Worm (Caenorhabditis elegans) whole organism, young adult: Measurements from ENCODE around the gene mca-1.

Source experiments
- B0019.2 ChIP-seq: fragments of 200-800 bp; sonication (Bioruptor generic); conservative IDR thresholded peaks from 2 replicates; pipeline ENCODE4 v1.3.6; 2022; ENCODE audit warnings: missing genetic modification reagents, missing genetic modification characterization, missing compliant biosample characterization
- B0261.1 ChIP-seq: sonication (generic microtip); optimal IDR thresholded peaks from 2 replicates; lab custom pipeline; 2016; ENCODE audit warnings: mild to moderate bottlenecking, missing genetic modification characterization, moderate library complexity, missing compliant biosample characterization
- C17E4.6 ChIP-seq: fragments of 200-800 bp; sonication (Bioruptor generic); IDR thresholded peaks from 2 replicates; pipeline ENCODE4 v1.3.6; 2022; ENCODE audit warnings: missing genetic modification reagents, missing genetic modification characterization, missing compliant biosample characterization
- F33H1.4 ChIP-seq: fragments of 200-800 bp; sonication (Bioruptor generic); IDR thresholded peaks from 2 replicates; pipeline ENCODE4 v1.3.6; 2022; ENCODE audit warnings: missing genetic modification reagents, missing genetic modification characterization, missing compliant biosample characterization
- F49E8.2 ChIP-seq: sonication (generic microtip); optimal IDR thresholded peaks from 3 replicates; lab custom pipeline; 2017; ENCODE audit warnings: missing genetic modification characterization, mild to moderate bottlenecking, missing compliant biosample characterization, antibody characterized with exemption, moderate library complexity; ENCODE audit not compliant: insufficient read depth
- F52B5.7 ChIP-seq: sonication (generic microtip); optimal IDR thresholded peaks from 2 replicates; lab custom pipeline; 2016; ENCODE audit warnings: mild to moderate bottlenecking, missing genetic modification characterization, missing compliant biosample characterization
- K12H6.12 ChIP-seq: fragments of 200-800 bp; sonication (Bioruptor generic); optimal IDR thresholded peaks from 2 replicates; lab custom pipeline; 2018; ENCODE audit warnings: mild to moderate bottlenecking, missing genetic modification characterization, missing compliant biosample characterization
- Y67H2A.10 ChIP-seq: fragments of 200-800 bp; sonication (Bioruptor generic); conservative IDR thresholded peaks from 2 replicates; pipeline ENCODE4 v1.3.6; 2022; ENCODE audit warnings: missing genetic modification reagents, missing genetic modification characterization, missing compliant biosample characterization
- Y79H2A.3 ChIP-seq: fragments of 200-800 bp; sonication (Bioruptor generic); conservative IDR thresholded peaks from 2 replicates; pipeline ENCODE4 v1.3.6; 2022; ENCODE audit warnings: missing genetic modification reagents, missing genetic modification characterization, missing compliant biosample characterization
- ama-1 ChIP-seq, 3 experiments: fragments of 150-350 bp in 1 of 3; sonication (generic microtip) in 2 of 3; optimal IDR thresholded peaks; 2 replicates each; lab custom pipeline; 2014 to 2018; ENCODE audit warnings: missing biosample characterization in 2 of 3, missing genetic modification characterization in 2 of 3, missing genetic modification reagents in 2 of 3
- attf-5 ChIP-seq: fragments of 200-800 bp; sonication (Bioruptor generic); optimal IDR thresholded peaks from 2 replicates; lab custom pipeline; 2018; ENCODE audit warnings: mild to moderate bottlenecking, missing genetic modification characterization, missing compliant biosample characterization
- bed-1 ChIP-seq: fragments of 200-800 bp; sonication (Bioruptor generic); IDR thresholded peaks from 2 replicates; pipeline ENCODE4 v1.3.6; 2022; ENCODE audit warnings: missing genetic modification reagents, missing genetic modification characterization, missing compliant biosample characterization
- ceh-100 ChIP-seq: fragments of 200-800 bp; sonication (Bioruptor generic); IDR thresholded peaks from 2 replicates; pipeline ENCODE4 v1.3.6; 2022; ENCODE audit warnings: missing genetic modification reagents, missing genetic modification characterization, missing compliant biosample characterization
- ceh-79 ChIP-seq: sonication (generic microtip); optimal IDR thresholded peaks from 2 replicates; lab custom pipeline; 2017; ENCODE audit warnings: mild to moderate bottlenecking, missing genetic modification characterization, missing compliant biosample characterization
- chd-7 ChIP-seq: sonication (generic microtip); optimal IDR thresholded peaks from 2 replicates; lab custom pipeline; 2016; ENCODE audit warnings: mild to moderate bottlenecking, missing genetic modification characterization, moderate library complexity, missing compliant biosample characterization
- efl-1 ChIP-seq: fragments of 150-350 bp; optimal IDR thresholded peaks from 2 replicates; lab custom pipeline; 2014; ENCODE audit warnings: missing biosample characterization, missing genetic modification reagents, missing genetic modification characterization
- ekl-4 ChIP-seq: fragments of 200-800 bp; sonication (Bioruptor generic); IDR thresholded peaks from 2 replicates; pipeline ENCODE4 v1.3.6; 2022; ENCODE audit warnings: missing genetic modification reagents, missing genetic modification characterization, missing compliant biosample characterization
- gei-17 ChIP-seq: fragments of 200-800 bp; sonication (Bioruptor generic); optimal IDR thresholded peaks from 2 replicates; lab custom pipeline; 2018; ENCODE audit warnings: mild to moderate bottlenecking, missing genetic modification characterization, missing compliant biosample characterization
- hlh-26 ChIP-seq: fragments of 200-800 bp; sonication (Bioruptor generic); conservative IDR thresholded peaks from 2 replicates; pipeline ENCODE4 v1.3.6; 2022; ENCODE audit warnings: missing genetic modification reagents, missing genetic modification characterization, missing compliant biosample characterization
- hmg-1.2 ChIP-seq: fragments of 200-800 bp; sonication (Bioruptor generic); IDR thresholded peaks from 2 replicates; pipeline ENCODE4 v1.3.6; 2022; ENCODE audit warnings: missing genetic modification reagents, missing genetic modification characterization, missing compliant biosample characterization
- hmg-20 ChIP-seq: fragments of 200-800 bp; sonication (Bioruptor generic); IDR thresholded peaks from 2 replicates; pipeline ENCODE4 v1.3.6; 2022; ENCODE audit warnings: missing genetic modification reagents, missing genetic modification characterization, missing compliant biosample characterization
- hrde-1 ChIP-seq: sonication (generic microtip); optimal IDR thresholded peaks from 2 replicates; lab custom pipeline; 2016; ENCODE audit warnings: missing genetic modification characterization, mild to moderate bottlenecking, missing compliant biosample characterization, moderate library complexity, missing genotype, missing genetic modification reagents, borderline replicate concordance
- lin-40 ChIP-seq: sonication (generic microtip); optimal IDR thresholded peaks from 2 replicates; lab custom pipeline; 2016; ENCODE audit warnings: missing genetic modification characterization, mild to moderate bottlenecking, missing compliant biosample characterization, missing genotype, missing genetic modification reagents
- madf-10 ChIP-seq: sonication (generic microtip); optimal IDR thresholded peaks from 2 replicates; lab custom pipeline; 2016; ENCODE audit warnings: mild to moderate bottlenecking, missing genetic modification characterization, missing compliant biosample characterization
- mcd-1 ChIP-seq: fragments of 200-800 bp; sonication (Bioruptor generic); IDR thresholded peaks from 2 replicates; pipeline ENCODE4 v1.3.6; 2022; ENCODE audit warnings: missing genetic modification reagents, missing genetic modification characterization, missing compliant biosample characterization
- nfyb-1 ChIP-seq: fragments of 200-800 bp; sonication (Bioruptor generic); IDR thresholded peaks from 2 replicates; pipeline ENCODE4 v1.3.6; 2022; ENCODE audit warnings: missing genetic modification reagents, missing genetic modification characterization, missing compliant biosample characterization
- nhr-179 ChIP-seq: sonication (generic microtip); optimal IDR thresholded peaks from 2 replicates; lab custom pipeline; 2016; ENCODE audit warnings: mild to moderate bottlenecking, missing genetic modification characterization, missing compliant biosample characterization
- nhr-27 ChIP-seq: fragments of 200-800 bp; sonication (Bioruptor generic); optimal IDR thresholded peaks from 2 replicates; lab custom pipeline; 2018; ENCODE audit warnings: mild to moderate bottlenecking, missing genetic modification characterization, moderate library complexity, missing compliant biosample characterization
- nhr-90 ChIP-seq: sonication (generic microtip); optimal IDR thresholded peaks from 2 replicates; lab custom pipeline; 2016; ENCODE audit warnings: missing genotype, mild to moderate bottlenecking, missing genetic modification characterization, missing compliant biosample characterization
- rcor-1 ChIP-seq: fragments of 200-800 bp; sonication (Bioruptor generic); IDR thresholded peaks from 2 replicates; pipeline ENCODE4 v1.3.6; 2022; ENCODE audit warnings: missing genetic modification reagents, missing genetic modification characterization, missing compliant biosample characterization
- sdz-38 ChIP-seq: sonication (generic microtip); optimal IDR thresholded peaks from 2 replicates; lab custom pipeline; 2016; ENCODE audit warnings: missing genotype, missing genetic modification characterization, missing compliant biosample characterization
- sea-2 ChIP-seq: fragments of 200-800 bp; sonication (Bioruptor generic); IDR thresholded peaks from 2 replicates; pipeline ENCODE4 v1.3.6; 2022; ENCODE audit warnings: missing genetic modification characterization, missing compliant biosample characterization
- snpc-4 ChIP-seq, 5 experiments: fragments of 150-350 bp in 1 of 5; sonication (generic microtip) in 4 of 5; optimal IDR thresholded peaks; 2 replicates each; lab custom pipeline; 2014 to 2018; ENCODE audit warnings: missing genetic modification characterization in 5 of 5, missing biosample characterization in 3 of 5, antibody characterized with exemption in 2 of 5, mild to moderate bottlenecking in 2 of 5, missing compliant biosample characterization in 2 of 5, missing genotype in 2 of 5, moderate library complexity in 2 of 5, missing genetic modification reagents in 1 of 5
- ztf-25 ChIP-seq: fragments of 200-800 bp; sonication (Bioruptor generic); IDR thresholded peaks from 2 replicates; pipeline ENCODE4 v1.3.6; 2022; ENCODE audit warnings: missing genetic modification reagents, missing genetic modification characterization, missing compliant biosample characterization
- ztf-26 ChIP-seq: sonication (generic microtip); optimal IDR thresholded peaks from 2 replicates; lab custom pipeline; 2017; ENCODE audit warnings: missing genetic modification characterization, missing compliant biosample characterization
- ztf-3 ChIP-seq: fragments of 200-800 bp; sonication (Bioruptor generic); optimal IDR thresholded peaks from 2 replicates; lab custom pipeline; 2018; ENCODE audit warnings: mild to moderate bottlenecking, missing genetic modification characterization, missing compliant biosample characterization
- ztf-6 ChIP-seq: fragments of 200-800 bp; sonication (Bioruptor generic); IDR thresholded peaks from 2 replicates; pipeline ENCODE4 v1.3.6; 2022; ENCODE audit warnings: missing genetic modification reagents, missing genetic modification characterization, missing compliant biosample characterization

Gene mca-1

DNA sequence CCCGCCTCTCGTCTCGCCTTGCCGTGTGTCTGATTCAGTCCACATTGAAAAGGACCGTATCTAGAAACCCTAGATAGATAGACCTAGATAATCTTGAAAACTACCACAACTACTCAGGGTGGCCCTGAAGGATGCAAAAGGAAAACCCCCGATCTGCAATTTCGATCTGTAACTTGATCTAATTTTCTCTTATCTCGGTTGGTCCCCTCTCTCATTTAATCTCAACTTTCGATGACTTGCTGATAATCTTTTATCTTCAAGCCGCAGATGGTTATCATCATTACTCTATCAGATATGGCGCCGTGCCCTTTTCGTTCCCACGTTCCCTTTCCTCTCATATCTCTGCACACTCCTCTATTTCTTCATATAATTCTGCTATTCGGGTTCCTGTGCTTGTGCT lies 19.2 kb downstream of the mca-1 start:
- TF ChIP-seq nfyb-1 (GFP tag; lab: Robert Waterston, UW) (0 out of 2 replicates have a peak, but pooled peaks have one; percentile 3), sdz-38 (tag; lab: Kevin White, UChicago) (no peak), madf-10 (tag; lab: Kevin White, UChicago) (no peak)

DNA sequence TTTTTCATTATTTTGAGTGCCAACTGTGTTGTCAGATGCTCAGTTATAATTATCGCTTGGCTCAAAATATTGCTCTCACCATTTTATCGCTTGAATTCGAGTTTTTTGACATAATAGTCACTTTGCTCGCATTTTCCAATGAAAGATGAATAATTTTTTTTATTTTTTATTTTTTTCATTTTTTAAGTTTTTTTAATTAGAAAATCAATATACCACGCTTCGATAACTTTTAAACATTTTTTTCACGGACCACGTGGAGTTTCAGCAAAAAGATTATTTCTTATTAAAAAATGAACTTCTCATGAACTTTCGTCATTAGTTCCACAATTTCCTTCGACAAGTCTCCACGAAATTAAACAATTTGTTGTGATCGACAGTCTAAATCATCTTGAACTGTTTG lies 20.1 kb downstream of the mca-1 start, which contains the start of gene elt-1:
TSS of gene elt-1 (plus strand) at position 301 of the 400 bp plus-strand sequence.
- TF ChIP-seq chd-7 (tag; lab: Kevin White, UChicago), result no peak
- no peak for TF ChIP-seq C17E4.6 (GFP tag; lab: Robert Waterston, UW)
- no peak for TF ChIP-seq F49E8.2
- TF ChIP-seq ztf-26 (tag; lab: Kevin White, UChicago), result no peak
- no peak for TF ChIP-seq Y79H2A.3 (GFP tag; lab: Robert Waterston, UW)
- TF ChIP-seq mcd-1 (GFP tag; lab: Robert Waterston, UW), result no peak
- TF ChIP-seq B0261.1 (tag; lab: Kevin White, UChicago), result no peak
- TF ChIP-seq nhr-27 (tag; lab: Kevin White, UChicago), result no peak

DNA sequence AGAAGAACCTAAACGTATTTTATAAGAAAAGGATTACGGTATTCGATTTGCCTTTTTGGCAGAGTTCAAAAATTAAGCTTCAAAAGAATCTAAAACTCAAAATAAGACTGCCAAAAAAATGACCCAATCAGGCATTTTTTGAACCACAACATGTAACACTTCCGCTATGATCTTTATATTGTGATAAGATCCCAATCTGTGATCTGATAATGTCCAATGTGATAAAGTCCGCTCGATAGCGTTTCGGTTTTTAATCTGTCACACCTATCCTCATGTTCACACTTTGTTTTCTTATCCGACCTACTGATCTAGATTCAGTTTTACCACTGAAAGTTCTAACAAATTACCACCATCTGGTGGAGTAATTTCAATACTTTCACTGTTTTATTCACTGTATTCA lies 20.7 kb downstream of the mca-1 start:
- TF ChIP-seq ztf-6 (GFP tag; lab: Robert Waterston, UW), result no peak
- no peak for TF ChIP-seq lin-40 (tag; lab: Kevin White, UChicago)
- TF ChIP-seq ceh-79, result no peak
- no peak for TF ChIP-seq sea-2
- TF ChIP-seq nhr-179, result no peak
- no peak for TF ChIP-seq hmg-20 (GFP tag; lab: Robert Waterston, UW)
- no peak for TF ChIP-seq ceh-100 (GFP tag; lab: Robert Waterston, UW)
- no peak for TF ChIP-seq nhr-90 (tag; lab: Kevin White, UChicago)
- no peak for TF ChIP-seq ztf-3
- no peak for TF ChIP-seq bed-1
- TF ChIP-seq hrde-1 (tag; lab: Kevin White, UChicago), result no peak
- no peak for TF ChIP-seq hmg-1.2 (GFP tag; lab: Robert Waterston, UW)
- TF ChIP-seq K12H6.12 (tag; lab: Kevin White, UChicago), result no peak
- no peak for TF ChIP-seq Y67H2A.10 (GFP tag; lab: Robert Waterston, UW)

DNA sequence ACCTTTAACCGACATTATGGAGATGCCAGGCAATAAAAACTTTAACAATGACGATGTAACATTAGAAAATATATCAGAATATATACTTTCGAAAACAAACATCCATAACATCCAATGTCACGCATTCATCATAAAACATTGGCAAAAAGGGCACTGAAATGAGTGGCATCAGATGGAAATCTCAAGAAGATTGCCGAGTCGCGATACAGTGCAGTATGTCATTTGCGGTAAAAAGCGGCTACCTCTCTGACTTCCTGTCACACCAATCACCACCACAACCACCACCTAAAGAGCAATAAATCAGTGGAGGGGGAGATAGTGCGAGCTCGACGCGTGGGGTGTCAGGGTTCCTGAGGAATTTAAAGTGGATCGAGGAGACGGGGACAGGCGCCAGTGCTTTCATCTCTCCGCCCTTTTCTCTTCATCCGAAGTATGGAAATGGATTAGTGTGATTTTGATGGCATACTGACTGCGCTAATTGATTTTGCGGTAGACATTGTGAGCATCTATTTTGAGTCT lies 21.6 kb downstream of the mca-1 start:
- no peak for TF ChIP-seq efl-1 (GFP tag; lab: Kevin White, UChicago)
- no peak for TF ChIP-seq rcor-1
- TF ChIP-seq attf-5 (GFP tag; lab: Kevin White, UChicago), result no peak
- TF ChIP-seq F33H1.4 (GFP tag; lab: Robert Waterston, UW), result no peak
- TF ChIP-seq ztf-25 (GFP tag; lab: Robert Waterston, UW), result no peak
- TF ChIP-seq B0019.2, result no peak
- no peak for TF ChIP-seq madf-10 (tag; lab: Kevin White, UChicago)
- TF ChIP-seq hlh-26 (GFP tag; lab: Robert Waterston, UW), result no peak
- TF ChIP-seq ekl-4 (GFP tag; lab: Robert Waterston, UW), result no peak
- TF ChIP-seq snpc-4 (GFP tag; optimal IDR thresholded peaks at IDR 0.05; lab: Kevin White, UChicago), result no peak
- TF ChIP-seq snpc-4 (tag; optimal IDR thresholded peaks at IDR 0.05; lab: Kevin White, UChicago), result no peak
- no peak for TF ChIP-seq gei-17 (GFP tag; lab: Kevin White, UChicago)
- no peak for TF ChIP-seq hmg-1.2 (GFP tag; lab: Robert Waterston, UW)
- TF ChIP-seq F52B5.7, result no peak
- no peak for TF ChIP-seq ama-1 (optimal IDR thresholded peaks at IDR 0.05; lab: Kevin White, UChicago)
- no peak for TF ChIP-seq ama-1 (GFP tag; optimal IDR thresholded peaks at IDR 0.05; lab: Kevin White, UChicago)
- TF ChIP-seq, all 124 proteins: peak for 0
